Worm (Caenorhabditis elegans) whole organism, young adult: ENCODE results near the gene frpr-12.

Source experiments
- F55B11.4 ChIP-seq: sonication (generic microtip); optimal IDR thresholded peaks from 2 replicates; lab custom pipeline; 2016; ENCODE audit warnings: missing compliant biosample characterization, missing genetic modification characterization, borderline replicate concordance; ENCODE audit not compliant: insufficient read depth
- K12H6.12 ChIP-seq: fragments of 200-800 bp; sonication (Bioruptor generic); optimal IDR thresholded peaks from 2 replicates; lab custom pipeline; 2018; ENCODE audit warnings: mild to moderate bottlenecking, missing genetic modification characterization, missing compliant biosample characterization
- egrh-3 ChIP-seq: fragments of 200-800 bp; sonication (Bioruptor generic); IDR thresholded peaks from 2 replicates; pipeline ENCODE4 v1.3.6; 2022; ENCODE audit warnings: missing genetic modification reagents, missing genetic modification characterization, missing compliant biosample characterization
- madf-3 ChIP-seq: fragments of 200-800 bp; sonication (Bioruptor generic); IDR thresholded peaks from 2 replicates; pipeline ENCODE4 v1.3.6; 2022; ENCODE audit warnings: missing genetic modification reagents, missing genetic modification characterization, missing compliant biosample characterization

DNA sequence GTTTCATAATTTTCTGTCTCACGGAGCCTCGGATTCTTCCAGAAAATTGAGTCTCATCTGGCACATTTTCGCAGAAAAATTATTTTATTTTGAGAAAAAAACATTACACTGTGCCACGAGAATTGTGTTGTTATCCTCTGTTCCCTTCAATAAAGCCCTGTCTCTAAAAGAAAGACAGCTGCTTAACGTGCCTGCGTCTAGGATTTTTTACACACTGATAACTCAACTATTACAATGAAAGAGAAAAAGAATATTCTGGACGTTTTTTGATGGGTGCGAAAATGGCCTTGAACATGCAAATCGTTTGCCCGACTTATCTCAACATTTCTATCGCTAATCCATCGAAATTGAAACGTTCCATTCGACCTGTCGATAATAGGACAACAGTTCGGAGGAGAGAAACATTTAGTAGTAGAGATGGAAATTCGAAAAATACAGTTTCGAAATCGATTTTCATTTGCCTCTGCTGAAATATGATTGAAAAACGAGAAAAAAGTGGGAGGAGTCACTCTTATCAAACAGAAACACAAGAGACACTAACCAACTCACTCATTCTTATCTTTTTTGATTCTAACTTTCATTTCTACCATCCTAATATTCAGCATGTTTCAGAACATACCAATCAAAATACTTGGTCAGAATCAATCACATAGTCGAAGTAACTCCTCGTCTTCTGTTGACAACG, 34.1 kb downstream of the frpr-12 start:
- no peak for TF ChIP-seq K12H6.12 (tag; lab: Kevin White, UChicago)
- TF ChIP-seq egrh-3: no peak
- no peak for TF ChIP-seq madf-3 (GFP tag; lab: Robert Waterston, UW)
- no peak for TF ChIP-seq F55B11.4 (tag; lab: Kevin White, UChicago)
